Fruit fly (Drosophila melanogaster) whole organism, embryonic: ENCODE measurements around the gene CG34303.

Experiments used
- B-H2 ChIP-seq: fragments of 200-800 bp; sonication (Bioruptor generic); optimal IDR thresholded peaks from 2 replicates; lab custom pipeline; 2018; ENCODE audit warnings: missing biosample characterization, mild to moderate bottlenecking, missing genetic modification characterization
- CG10543 ChIP-seq: fragments of 200-800 bp; sonication (Bioruptor generic); optimal IDR thresholded peaks from 3 replicates; lab custom pipeline; 2017; ENCODE audit warnings: missing biosample characterization, mild to moderate bottlenecking, missing genetic modification characterization, moderate library complexity
- CG10959 ChIP-seq: fragments of 200-800 bp; sonication (Bioruptor generic); IDR thresholded peaks from 2 replicates; pipeline ENCODE4 v1.3.6; 2022; ENCODE audit warnings: missing biosample characterization, missing genetic modification characterization
- CG11456 ChIP-seq: fragments of 200-800 bp; sonication (Bioruptor generic); IDR thresholded peaks from 3 replicates; pipeline ENCODE4 v1.3.6; 2022; ENCODE audit warnings: missing biosample characterization, missing genetic modification characterization
- CG11560 ChIP-seq: fragments of 200-800 bp; sonication (Bioruptor generic); IDR thresholded peaks from 3 replicates; pipeline ENCODE4 v1.3.6; 2022; ENCODE audit warnings: missing biosample characterization, missing genetic modification characterization
- CG12071 ChIP-seq: fragments of 200-800 bp; sonication (Bioruptor generic); optimal IDR thresholded peaks from 3 replicates; lab custom pipeline; 2018; ENCODE audit warnings: missing biosample characterization, mild to moderate bottlenecking, missing genetic modification characterization
- CG13424 ChIP-seq: fragments of 200-800 bp; sonication (Bioruptor generic); optimal IDR thresholded peaks from 2 replicates; lab custom pipeline; 2019; ENCODE audit warnings: missing biosample characterization, mild to moderate bottlenecking, missing genetic modification characterization, moderate library complexity
- CG14667 ChIP-seq: fragments of 200-800 bp; sonication (Bioruptor generic); IDR thresholded peaks from 2 replicates; pipeline ENCODE4 v1.3.6; 2022; ENCODE audit warnings: missing biosample characterization, missing genetic modification characterization
- CG16863 ChIP-seq: fragments of 200-800 bp; sonication (Bioruptor generic); optimal IDR thresholded peaks from 3 replicates; lab custom pipeline; 2016; ENCODE audit warnings: missing biosample characterization, missing genetic modification characterization
- CG17361 ChIP-seq: fragments of 200-800 bp; sonication (Bioruptor generic); IDR thresholded peaks from 3 replicates; pipeline ENCODE4 v1.3.6; 2022; ENCODE audit warnings: missing biosample characterization, missing genetic modification characterization
- CG18764 ChIP-seq: fragments of 200-800 bp; sonication (Bioruptor generic); optimal IDR thresholded peaks from 3 replicates; lab custom pipeline; 2016; ENCODE audit warnings: missing biosample characterization, missing genetic modification characterization
- CG30403 ChIP-seq: fragments of 200-800 bp; sonication (Bioruptor generic); optimal IDR thresholded peaks from 3 replicates; lab custom pipeline; 2016; ENCODE audit warnings: missing biosample characterization, missing genetic modification characterization
- CG31224 ChIP-seq: fragments of 200-800 bp; sonication (Bioruptor generic); IDR thresholded peaks from 2 replicates; pipeline ENCODE4 v1.3.6; 2022; ENCODE audit warnings: missing biosample characterization, missing genetic modification characterization
- CG33557 ChIP-seq: fragments of 200-800 bp; sonication (Bioruptor generic); optimal IDR thresholded peaks from 2 replicates; lab custom pipeline; 2019; ENCODE audit warnings: missing biosample characterization, mild to moderate bottlenecking, missing genetic modification characterization, moderate library complexity
- CG3995 ChIP-seq: fragments of 200-800 bp; sonication (Bioruptor generic); optimal IDR thresholded peaks from 3 replicates; lab custom pipeline; 2016; ENCODE audit warnings: missing biosample characterization, missing genetic modification characterization
- CG6175 ChIP-seq: fragments of 200-800 bp; sonication (Bioruptor generic); IDR thresholded peaks from 3 replicates; pipeline ENCODE4 v1.3.6; 2022; ENCODE audit warnings: missing biosample characterization, missing genetic modification characterization
- CG6254 ChIP-seq: fragments of 200-800 bp; sonication (Bioruptor generic); optimal IDR thresholded peaks from 3 replicates; lab custom pipeline; 2017; ENCODE audit warnings: mild to moderate bottlenecking, missing biosample characterization, missing genetic modification reagents, missing genetic modification characterization
- CG7786 ChIP-seq: fragments of 200-800 bp; sonication (Bioruptor generic); optimal IDR thresholded peaks from 2 replicates; lab custom pipeline; 2016; ENCODE audit warnings: missing biosample characterization, missing genetic modification characterization
- CG8281 ChIP-seq: fragments of 200-800 bp; sonication (Bioruptor generic); optimal IDR thresholded peaks from 2 replicates; lab custom pipeline; 2018; ENCODE audit warnings: missing biosample characterization, mild to moderate bottlenecking, missing genetic modification characterization, moderate library complexity
- CG8290 ChIP-seq, 3 experiments: fragments of 200-800 bp; sonication (Bioruptor generic); optimal IDR thresholded peaks; 2 replicates each; lab custom pipeline; 2016 to 2019; ENCODE audit warnings: missing biosample characterization in 3 of 3, missing genetic modification characterization in 3 of 3, mild to moderate bottlenecking in 2 of 3, moderate library complexity in 1 of 3
- CG9609 ChIP-seq: fragments of 200-800 bp; sonication (Bioruptor generic); optimal IDR thresholded peaks from 3 replicates; lab custom pipeline; 2016; ENCODE audit warnings: missing biosample characterization, missing genetic modification characterization
- CG9876 ChIP-seq: fragments of 200-800 bp; sonication (Bioruptor generic); optimal IDR thresholded peaks from 2 replicates; lab custom pipeline; 2016; ENCODE audit warnings: missing biosample characterization, missing genetic modification characterization
- CTCF ChIP-seq: fragments of 200-800 bp; sonication (Bioruptor generic); optimal IDR thresholded peaks from 2 replicates; lab custom pipeline; 2017; ENCODE audit warnings: missing biosample characterization, mild to moderate bottlenecking, missing genetic modification characterization, moderate library complexity
- ERR ChIP-seq: fragments of 200-800 bp; sonication (Bioruptor generic); optimal IDR thresholded peaks from 2 replicates; lab custom pipeline; 2016; ENCODE audit warnings: missing biosample characterization, missing genetic modification characterization
- H15 ChIP-seq: fragments of 200-800 bp; sonication (Bioruptor generic); IDR thresholded peaks from 3 replicates; pipeline ENCODE4 v1.3.6; 2022; ENCODE audit warnings: missing biosample characterization, missing genetic modification characterization
- H2.0 ChIP-seq: fragments of 200-800 bp; sonication (Bioruptor generic); IDR thresholded peaks from 2 replicates; pipeline ENCODE4 v1.3.6; 2022; ENCODE audit warnings: missing biosample characterization, missing genetic modification characterization
- HLHmδ ChIP-seq: fragments of 200-800 bp; sonication (Bioruptor generic); optimal IDR thresholded peaks from 2 replicates; lab custom pipeline; 2018; ENCODE audit warnings: missing biosample characterization, mild to moderate bottlenecking, missing genetic modification characterization, moderate library complexity
- Hr3 ChIP-seq: fragments of 200-800 bp; sonication (Bioruptor generic); optimal IDR thresholded peaks from 3 replicates; lab custom pipeline; 2016; ENCODE audit warnings: missing biosample characterization, missing genetic modification characterization
- Lpt ChIP-seq: fragments of >200 bp; optimal IDR thresholded peaks from 2 replicates; lab custom pipeline; 2018; ENCODE audit warnings: missing biosample characterization, missing genetic modification characterization
- Mrtf ChIP-seq: fragments of 200-800 bp; sonication (Bioruptor generic); IDR thresholded peaks from 3 replicates; pipeline ENCODE4 v1.3.6; 2022; ENCODE audit warnings: missing biosample characterization, missing genetic modification characterization
- PHDP ChIP-seq: fragments of 200-800 bp; sonication (Bioruptor generic); optimal IDR thresholded peaks from 3 replicates; lab custom pipeline; 2018; ENCODE audit warnings: missing biosample characterization, mild to moderate bottlenecking, missing genetic modification characterization, moderate library complexity
- Side ChIP-seq: fragments of 200-800 bp; sonication (Bioruptor generic); optimal IDR thresholded peaks from 2 replicates; lab custom pipeline; 2016; ENCODE audit warnings: missing biosample characterization, missing genetic modification characterization
- Taf1 ChIP-seq: fragments of 200-800 bp; sonication (Bioruptor generic); IDR thresholded peaks from 2 replicates; pipeline ENCODE4 v1.3.6; 2022; ENCODE audit warnings: missing biosample characterization, missing genetic modification characterization
- ac ChIP-seq: fragments of 200-800 bp; sonication (Bioruptor generic); optimal IDR thresholded peaks from 3 replicates; lab custom pipeline; 2017; ENCODE audit warnings: missing biosample characterization, mild to moderate bottlenecking, missing genetic modification characterization
- ase ChIP-seq: fragments of 200-800 bp; sonication (Bioruptor generic); IDR thresholded peaks from 3 replicates; pipeline ENCODE4 v1.3.6; 2022; ENCODE audit warnings: missing biosample characterization, missing genetic modification characterization
- croc ChIP-seq: fragments of 200-800 bp; sonication (Bioruptor generic); conservative IDR thresholded peaks from 3 replicates; pipeline ENCODE4 v1.3.6; 2022; ENCODE audit warnings: missing biosample characterization, missing genetic modification characterization
- dysf ChIP-seq: fragments of 200-800 bp; sonication (Bioruptor generic); IDR thresholded peaks from 3 replicates; pipeline ENCODE4 v1.3.6; 2022; ENCODE audit warnings: missing biosample characterization, missing genetic modification characterization
- gem ChIP-seq: fragments of 200-800 bp; sonication (Bioruptor generic); optimal IDR thresholded peaks from 2 replicates; lab custom pipeline; 2019; ENCODE audit warnings: missing biosample characterization, mild to moderate bottlenecking, missing genetic modification characterization, moderate library complexity
- grn ChIP-seq: fragments of 200-800 bp; sonication (Bioruptor generic); optimal IDR thresholded peaks from 3 replicates; lab custom pipeline; 2017; ENCODE audit warnings: missing biosample characterization, missing genetic modification characterization
- h ChIP-seq: fragments of >200 bp; optimal IDR thresholded peaks from 2 replicates; lab custom pipeline; 2017
- ham ChIP-seq: fragments of 200-800 bp; sonication (Bioruptor generic); IDR thresholded peaks from 2 replicates; pipeline ENCODE4 v1.3.6; 2022; ENCODE audit warnings: missing biosample characterization, missing genetic modification characterization
- jing ChIP-seq: fragments of 200-800 bp; sonication (Bioruptor generic); optimal IDR thresholded peaks from 2 replicates; lab custom pipeline; 2018; ENCODE audit warnings: missing biosample characterization, mild to moderate bottlenecking, missing genetic modification characterization
- lab ChIP-seq: fragments of 200-800 bp; sonication (Bioruptor generic); optimal IDR thresholded peaks from 3 replicates; lab custom pipeline; 2017; ENCODE audit warnings: missing biosample characterization, missing genetic modification characterization, mild to moderate bottlenecking, moderate library complexity, missing genetic modification reagents
- lmd ChIP-seq: fragments of 200-800 bp; sonication (Bioruptor generic); IDR thresholded peaks from 2 replicates; pipeline ENCODE4 v1.3.6; 2022; ENCODE audit warnings: missing biosample characterization, missing genetic modification characterization
- pho ChIP-seq: fragments of 200-800 bp; sonication (Bioruptor generic); optimal IDR thresholded peaks from 2 replicates; lab custom pipeline; 2016; ENCODE audit warnings: missing biosample characterization, missing genetic modification characterization
- pita ChIP-seq: fragments of 200-800 bp; sonication (Bioruptor generic); optimal IDR thresholded peaks from 2 replicates; lab custom pipeline; 2017; ENCODE audit warnings: missing biosample characterization, mild to moderate bottlenecking, missing genetic modification characterization
- sisA ChIP-seq: fragments of 200-800 bp; sonication (Bioruptor generic); IDR thresholded peaks from 2 replicates; pipeline ENCODE4 v1.3.6; 2022; ENCODE audit warnings: missing biosample characterization, missing genetic modification characterization
- slp2 ChIP-seq: fragments of 200-800 bp; sonication (Bioruptor generic); optimal IDR thresholded peaks from 2 replicates; lab custom pipeline; 2016; ENCODE audit warnings: missing biosample characterization, missing genetic modification characterization
- sr ChIP-seq: fragments of 200-800 bp; sonication (Bioruptor generic); IDR thresholded peaks from 3 replicates; pipeline ENCODE4 v1.3.6; 2022; ENCODE audit warnings: missing biosample characterization, missing genetic modification characterization
- ssp ChIP-seq: fragments of 200-800 bp; sonication (Bioruptor generic); IDR thresholded peaks from 2 replicates; pipeline ENCODE4 v1.3.6; 2022; ENCODE audit warnings: missing biosample characterization, missing genetic modification characterization
- stc ChIP-seq: fragments of 200-800 bp; sonication (Bioruptor generic); IDR thresholded peaks from 2 replicates; pipeline ENCODE4 v1.3.6; 2022; ENCODE audit warnings: missing biosample characterization, missing genetic modification characterization
- tx ChIP-seq: fragments of 200-800 bp; sonication (Bioruptor generic); optimal IDR thresholded peaks from 2 replicates; lab custom pipeline; 2016; ENCODE audit warnings: missing biosample characterization, missing genetic modification characterization
- vnd ChIP-seq: fragments of 200-800 bp; sonication (Bioruptor generic); IDR thresholded peaks from 3 replicates; pipeline ENCODE4 v1.3.6; 2022; ENCODE audit warnings: missing biosample characterization, missing genetic modification characterization; ENCODE audit not compliant: partially characterized antibody

Gene CG34303

dm6 chr3R:10168483-10169064 lies 16.9 kb upstream of the CG34303 start (continued):
- TF ChIP-seq HLHmδ (no peak), CG16863 (GFP tag; lab: Kevin White, UChicago) (no peak), Mrtf (GFP tag; lab: Robert Waterston, UW) (no peak), sisA (GFP tag; lab: Robert Waterston, UW) (no peak), h (lab: Kevin White, UChicago) (no peak), slp2 (GFP tag; lab: Kevin White, UChicago) (no peak), CG13424 (tag; lab: Kevin White, UChicago) (no peak), CG18764 (GFP tag; lab: Kevin White, UChicago) (no peak), CG9609 (peak; percentile 17), CG11456 (peak; percentile 62; the same call in 1 of the 3 replicates), tx (no peak), sr (GFP tag; lab: Robert Waterston, UW) (no peak), H2.0 (GFP tag; lab: Robert Waterston, UW) (peak; percentile 59; the same call in 1 of the 2 replicates), lmd (GFP tag; lab: Robert Waterston, UW) (no peak), vnd (GFP tag; lab: Robert Waterston, UW) (no peak), stc (GFP tag; lab: Robert Waterston, UW) (no peak), H15 (GFP tag; lab: Robert Waterston, UW) (no peak), CG17361 (GFP tag; lab: Robert Waterston, UW) (no peak), CG3995 (no peak), pita (GFP tag; lab: Kevin White, UChicago) (no peak), Side (peak; percentile 15), Lpt (GFP tag; lab: Kevin White, UChicago) (no peak), CG11560 (tag; lab: Robert Waterston, UW) (no peak), CG9876 (GFP tag; lab: Kevin White, UChicago) (no peak), CG12071 (GFP tag; lab: Kevin White, UChicago) (peak; percentile 6), CG33557 (GFP tag; lab: Kevin White, UChicago) (peak; percentile 47), CG6254 (GFP tag; lab: Kevin White, UChicago) (peak; percentile 55), Taf1 (no peak), jing (GFP tag; lab: Kevin White, UChicago) (no peak), grn (GFP tag; lab: Kevin White, UChicago) (no peak), CG31224 (GFP tag; lab: Robert Waterston, UW) (peak; percentile 44; the same call in 1 of the 2 replicates), ase (GFP tag; lab: Robert Waterston, UW) (no peak), ERR (GFP tag; lab: Kevin White, UChicago) (no peak), lab (GFP tag; lab: Kevin White, UChicago) (peak; percentile 45), CG10959 (GFP tag; lab: Robert Waterston, UW) (no peak), ac (GFP tag; lab: Kevin White, UChicago) (peak; percentile 43), dysf (GFP tag; lab: Robert Waterston, UW) (no peak), croc (no peak), Hr3 (GFP tag; lab: Kevin White, UChicago) (no peak), CG30403 (GFP tag; lab: Kevin White, UChicago) (peak; percentile 29), CG7786 (GFP tag; lab: Kevin White, UChicago) (peak; percentile 28), CG14667 (GFP tag; lab: Robert Waterston, UW) (no peak), CG8281 (peak; percentile 25), ham (GFP tag; lab: Robert Waterston, UW) (no peak), pho (peak; percentile 25), PHDP (peak; percentile 54), CG10543 (GFP tag; lab: Kevin White, UChicago) (peak; percentile 16), CG8290 (GFP tag; optimal IDR thresholded peaks at IDR 0.05; lab: Kevin White, UChicago) (no peak), CG8290 (tag; optimal IDR thresholded peaks at IDR 0.05; lab: Kevin White, UChicago) (peak in 1 of 2 experiments; percentile 78), CTCF (GFP tag; lab: Kevin White, UChicago) (no peak), gem (tag; lab: Kevin White, UChicago) (peak; percentile 62), ssp (GFP tag; lab: Robert Waterston, UW) (no peak), B-H2 (GFP tag; lab: Kevin White, UChicago) (peak; percentile 25), CG6175 (GFP tag; lab: Robert Waterston, UW) (no peak)
